Worm (Caenorhabditis elegans): Measurements from ENCODE around the gene tat-2.

DNA sequence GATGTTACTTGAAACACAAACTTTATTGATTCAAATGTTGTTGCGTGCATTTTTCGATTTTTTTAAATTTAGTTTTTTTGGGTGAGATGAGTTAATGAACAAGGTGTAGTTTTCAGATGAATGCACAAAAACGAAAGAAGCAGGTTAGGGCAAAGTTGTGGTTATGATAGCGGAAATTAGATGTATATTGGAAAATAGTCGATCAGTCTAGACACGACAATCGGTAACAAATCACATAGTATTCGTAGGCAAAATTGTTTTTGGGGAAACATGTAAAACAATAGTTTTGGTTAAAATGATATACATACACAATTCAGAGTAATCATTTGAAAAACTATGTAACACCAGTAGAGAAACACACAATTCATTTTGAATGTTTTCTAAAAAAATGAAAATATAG is 20.9 kb upstream of the tat-2 start, which contains the start of gene str-172:
- TF ChIP-seq pag-3 (tag; optimal IDR thresholded peaks at IDR 0.05; ENCODE audit: borderline replicate concordance) (no peak), ama-1 (optimal IDR thresholded peaks at IDR 0.05) (no peak), rnt-1 (tag; optimal IDR thresholded peaks at IDR 0.05) (no peak)

Data from whole organism, late embryonic.